Worm (Caenorhabditis elegans) whole organism, late embryonic: ENCODE results near the gene F48F7.3.

Experiments
- C38D4.7 ChIP-seq: fragments of 200-800 bp; sonication (Bioruptor generic); optimal IDR thresholded peaks from 2 replicates; lab custom pipeline; 2018; ENCODE audit warnings: mild to moderate bottlenecking, missing genetic modification characterization, moderate library complexity, missing compliant biosample characterization
- mec-3 ChIP-seq: sonication (generic microtip); optimal IDR thresholded peaks from 2 replicates; lab custom pipeline; 2016; ENCODE audit warnings: borderline replicate concordance, missing genetic modification characterization, missing compliant biosample characterization
- tbx-2 ChIP-seq: sonication (generic microtip); optimal IDR thresholded peaks from 2 replicates; lab custom pipeline; 2016; ENCODE audit warnings: missing genetic modification characterization, missing compliant biosample characterization
- unc-3 ChIP-seq, 2 experiments: fragments of 200-800 bp in 1 of 2; sonication (Bioruptor generic) in 1 of 2; sonication (generic microtip) in 1 of 2; conservative IDR thresholded peaks in 1 of 2; optimal IDR thresholded peaks in 1 of 2; 2 replicates each; pipeline versions ENCODE4 v1.3.6 to Lab custom; 2016 to 2022; ENCODE audit warnings: missing compliant biosample characterization in 2 of 2, missing genetic modification characterization in 2 of 2, missing genetic modification reagents in 1 of 2

DNA sequence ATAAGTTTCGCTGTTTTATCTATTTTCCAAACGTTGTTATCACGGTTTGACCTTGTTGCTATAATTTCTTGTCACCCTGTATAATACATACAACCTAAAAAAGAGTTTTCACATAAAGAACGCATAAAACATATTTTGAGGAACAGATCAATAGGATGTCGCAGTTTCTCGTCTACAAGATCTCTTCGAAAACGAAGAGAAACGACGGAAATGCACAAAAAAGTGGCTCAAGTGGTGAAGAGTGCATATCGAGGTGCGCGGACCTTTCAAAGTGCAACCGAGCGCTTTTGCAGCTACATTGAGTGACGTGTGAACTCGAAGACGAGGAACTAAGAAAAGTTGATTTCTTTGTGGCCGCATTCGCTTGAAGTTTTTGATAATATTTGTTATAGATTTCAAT is 49.0 kb upstream of the F48F7.3 start, which contains the start of gene Y26E6A.2:
- TF ChIP-seq tbx-2 (tag; lab: Kevin White, UChicago) (no peak), mec-3 (tag; lab: Kevin White, UChicago) (no peak), unc-3 (GFP tag; conservative IDR thresholded peaks at IDR 0.05; lab: Robert Waterston, UW) (no peak), unc-3 (tag; optimal IDR thresholded peaks at IDR 0.05; lab: Kevin White, UChicago) (no peak), C38D4.7 (GFP tag; lab: Kevin White, UChicago) (no peak)
